Fruit fly (Drosophila melanogaster) whole organism, embryonic: Measurements from ENCODE around the gene Dmtn.

Experiments
- Antp ChIP-seq: fragments of 200-800 bp; sonication (Bioruptor generic); optimal IDR thresholded peaks from 3 replicates; lab custom pipeline; 2016; ENCODE audit warnings: missing biosample characterization, missing genetic modification characterization
- Asciz ChIP-seq: fragments of 200-800 bp; sonication (Bioruptor generic); optimal IDR thresholded peaks from 2 replicates; lab custom pipeline; 2017; ENCODE audit warnings: missing biosample characterization, mild to moderate bottlenecking, missing genetic modification characterization, missing genetic modification reagents
- BEAF-32 ChIP-seq: fragments of 200-800 bp; sonication (Bioruptor generic); optimal IDR thresholded peaks from 3 replicates; lab custom pipeline; 2017; ENCODE audit warnings: missing biosample characterization, missing genetic modification characterization, mild to moderate bottlenecking, moderate library complexity, missing genetic modification reagents
- CG1024 ChIP-seq: fragments of 200-800 bp; sonication (Bioruptor generic); IDR thresholded peaks from 2 replicates; pipeline ENCODE4 v1.3.6; 2022; ENCODE audit warnings: missing biosample characterization, missing genetic modification characterization
- CG11085 ChIP-seq: fragments of 200-800 bp; sonication (Bioruptor generic); IDR thresholded peaks from 2 replicates; pipeline ENCODE4 v1.3.6; 2022; ENCODE audit warnings: missing biosample characterization, missing genetic modification characterization
- CG11398 ChIP-seq: fragments of 200-800 bp; sonication (Bioruptor generic); optimal IDR thresholded peaks from 2 replicates; lab custom pipeline; 2016; ENCODE audit warnings: missing biosample characterization, missing genetic modification characterization
- CG11456 ChIP-seq: fragments of 200-800 bp; sonication (Bioruptor generic); IDR thresholded peaks from 3 replicates; pipeline ENCODE4 v1.3.6; 2022; ENCODE audit warnings: missing biosample characterization, missing genetic modification characterization
- CG12155 ChIP-seq: fragments of 200-800 bp; sonication (Bioruptor generic); optimal IDR thresholded peaks from 3 replicates; lab custom pipeline; 2016; ENCODE audit warnings: missing biosample characterization, missing genetic modification characterization
- CG13424 ChIP-seq: fragments of 200-800 bp; sonication (Bioruptor generic); optimal IDR thresholded peaks from 2 replicates; lab custom pipeline; 2019; ENCODE audit warnings: missing biosample characterization, mild to moderate bottlenecking, missing genetic modification characterization, moderate library complexity
- CG13624 ChIP-seq: fragments of 200-800 bp; sonication (Bioruptor generic); optimal IDR thresholded peaks from 2 replicates; lab custom pipeline; 2016; ENCODE audit warnings: missing biosample characterization, missing genetic modification characterization
- CG14050 ChIP-seq: fragments of 200-800 bp; sonication (Bioruptor generic); IDR thresholded peaks from 3 replicates; pipeline ENCODE4 v1.3.6; 2022; ENCODE audit warnings: missing biosample characterization, missing genetic modification characterization
- CG18262 ChIP-seq: fragments of 200-800 bp; optimal IDR thresholded peaks from 3 replicates; lab custom pipeline; 2019; ENCODE audit warnings: missing biosample characterization, mild to moderate bottlenecking, missing genetic modification characterization, moderate library complexity
- CG30403 ChIP-seq: fragments of 200-800 bp; sonication (Bioruptor generic); optimal IDR thresholded peaks from 3 replicates; lab custom pipeline; 2016; ENCODE audit warnings: missing biosample characterization, missing genetic modification characterization
- CG3065 ChIP-seq: fragments of 200-800 bp; sonication (Bioruptor generic); optimal IDR thresholded peaks from 2 replicates; lab custom pipeline; 2016; ENCODE audit warnings: missing biosample characterization, missing genetic modification characterization
- CG3726 ChIP-seq: fragments of 200-800 bp; sonication (Bioruptor generic); IDR thresholded peaks from 3 replicates; pipeline ENCODE4, ENCODE4 v1.3.6; 2022; ENCODE audit warnings: missing biosample characterization, missing genetic modification characterization
- CG3847 ChIP-seq: fragments of 200-800 bp; sonication (Bioruptor generic); IDR thresholded peaks from 2 replicates; pipeline ENCODE4 v1.3.6; 2022; ENCODE audit warnings: missing biosample characterization, missing genetic modification characterization
- CG6689 ChIP-seq: fragments of 200-800 bp; sonication (Bioruptor generic); IDR thresholded peaks from 2 replicates; pipeline ENCODE4 v1.3.6; 2022; ENCODE audit warnings: missing biosample characterization, missing genetic modification characterization
- CG6854 ChIP-seq: fragments of 200-800 bp; sonication (Bioruptor generic); optimal IDR thresholded peaks from 3 replicates; lab custom pipeline; 2017; ENCODE audit warnings: missing biosample characterization, mild to moderate bottlenecking, missing genetic modification characterization
- CG7839 ChIP-seq: fragments of 200-800 bp; sonication (Bioruptor generic); optimal IDR thresholded peaks from 3 replicates; lab custom pipeline; 2018; ENCODE audit warnings: missing biosample characterization, mild to moderate bottlenecking, missing genetic modification characterization, moderate library complexity
- CG7963 ChIP-seq: fragments of 200-800 bp; sonication (Bioruptor generic); IDR thresholded peaks from 3 replicates; pipeline ENCODE4 v1.3.6; 2022; ENCODE audit warnings: missing biosample characterization, missing genetic modification characterization; ENCODE audit not compliant: partially characterized antibody
- CG7987 ChIP-seq: fragments of 200-800 bp; sonication (Bioruptor generic); optimal IDR thresholded peaks from 2 replicates; lab custom pipeline; 2018; ENCODE audit warnings: missing biosample characterization, mild to moderate bottlenecking, missing genetic modification characterization, moderate library complexity
- CG8290 ChIP-seq, 3 experiments: fragments of 200-800 bp; sonication (Bioruptor generic); optimal IDR thresholded peaks; 2 replicates each; lab custom pipeline; 2016 to 2019; ENCODE audit warnings: missing biosample characterization in 3 of 3, missing genetic modification characterization in 3 of 3, mild to moderate bottlenecking in 2 of 3, moderate library complexity in 1 of 3
- Dip3 ChIP-seq: fragments of 200-800 bp; sonication (Bioruptor generic); optimal IDR thresholded peaks from 3 replicates; lab custom pipeline; 2016; ENCODE audit warnings: missing biosample characterization, missing genetic modification characterization
- Doc3 ChIP-seq: fragments of 200-800 bp; sonication (Bioruptor generic); IDR thresholded peaks from 3 replicates; pipeline ENCODE4 v1.3.6; 2022; ENCODE audit warnings: missing biosample characterization, missing genetic modification characterization; ENCODE audit not compliant: partially characterized antibody
- Elba2 ChIP-seq: fragments of 200-800 bp; sonication (Bioruptor generic); optimal IDR thresholded peaks from 3 replicates; lab custom pipeline; 2016; ENCODE audit warnings: missing biosample characterization, missing genetic modification characterization
- GATAe ChIP-seq: fragments of 200-800 bp; sonication (Bioruptor generic); conservative IDR thresholded peaks from 2 replicates; pipeline ENCODE4 v1.3.6; 2022; ENCODE audit warnings: missing biosample characterization, missing genetic modification characterization
- Kr ChIP-seq: fragments of 200-800 bp; sonication (Bioruptor generic); optimal IDR thresholded peaks from 2 replicates; lab custom pipeline; 2017; ENCODE audit warnings: missing biosample characterization, mild to moderate bottlenecking, missing genetic modification characterization
- MTF-1 ChIP-seq: fragments of 200-800 bp; sonication (Bioruptor generic); optimal IDR thresholded peaks from 2 replicates; lab custom pipeline; 2018; ENCODE audit warnings: missing biosample characterization, mild to moderate bottlenecking, missing genetic modification characterization, borderline replicate concordance
- Mad ChIP-seq: fragments of 200-800 bp; sonication (Bioruptor generic); optimal IDR thresholded peaks from 2 replicates; lab custom pipeline; 2016; ENCODE audit warnings: missing biosample characterization, missing genetic modification characterization
- Side ChIP-seq: fragments of 200-800 bp; sonication (Bioruptor generic); optimal IDR thresholded peaks from 2 replicates; lab custom pipeline; 2016; ENCODE audit warnings: missing biosample characterization, missing genetic modification characterization
- YL-1 ChIP-seq: fragments of 200-800 bp; sonication (Bioruptor generic); optimal IDR thresholded peaks from 3 replicates; lab custom pipeline; 2017; ENCODE audit warnings: missing biosample characterization, mild to moderate bottlenecking, missing genetic modification characterization
- ash1 ChIP-seq: fragments of 200-800 bp; sonication (Bioruptor generic); optimal IDR thresholded peaks from 2 replicates; lab custom pipeline; 2018; ENCODE audit warnings: missing biosample characterization, mild to moderate bottlenecking, missing genetic modification characterization
- bab2 ChIP-seq: fragments of 200-800 bp; sonication (Bioruptor generic); optimal IDR thresholded peaks from 2 replicates; lab custom pipeline; 2016; ENCODE audit warnings: missing biosample characterization, missing genetic modification characterization
- corto ChIP-seq: fragments of 200-800 bp; sonication (Bioruptor generic); optimal IDR thresholded peaks from 2 replicates; lab custom pipeline; 2016; ENCODE audit warnings: missing biosample characterization, mild to moderate bottlenecking, missing genetic modification characterization, moderate library complexity
- croc ChIP-seq: fragments of 200-800 bp; sonication (Bioruptor generic); conservative IDR thresholded peaks from 3 replicates; pipeline ENCODE4 v1.3.6; 2022; ENCODE audit warnings: missing biosample characterization, missing genetic modification characterization
- dm ChIP-seq: fragments of 200-800 bp; sonication (Bioruptor generic); optimal IDR thresholded peaks from 3 replicates; lab custom pipeline; 2016; ENCODE audit warnings: missing biosample characterization, missing genetic modification characterization
- jigr1 ChIP-seq: fragments of 200-800 bp; sonication (Bioruptor generic); IDR thresholded peaks from 3 replicates; pipeline ENCODE4 v1.3.6; 2022; ENCODE audit warnings: missing biosample characterization, missing genetic modification characterization
- jumu ChIP-seq: fragments of 200-800 bp; sonication (Bioruptor generic); optimal IDR thresholded peaks from 3 replicates; lab custom pipeline; 2016; ENCODE audit warnings: missing biosample characterization, missing genetic modification characterization
- knrl ChIP-seq: fragments of 200-800 bp; sonication (Bioruptor generic); IDR thresholded peaks from 3 replicates; pipeline ENCODE4 v1.3.6; 2022; ENCODE audit warnings: missing biosample characterization, missing genetic modification characterization; ENCODE audit not compliant: partially characterized antibody
- lab ChIP-seq: fragments of 200-800 bp; sonication (Bioruptor generic); optimal IDR thresholded peaks from 3 replicates; lab custom pipeline; 2017; ENCODE audit warnings: missing biosample characterization, missing genetic modification characterization, mild to moderate bottlenecking, moderate library complexity, missing genetic modification reagents
- otp ChIP-seq: fragments of 200-800 bp; sonication (Bioruptor generic); IDR thresholded peaks from 3 replicates; pipeline ENCODE4, ENCODE4 v1.3.6; 2022; ENCODE audit warnings: missing biosample characterization, missing genetic modification characterization
- pan ChIP-seq, 4 experiments: fragments of >200 bp in 3 of 4; fragments of 200-800 bp in 1 of 4; sonication (Bioruptor generic) in 1 of 4; optimal IDR thresholded peaks in 3 of 4; IDR thresholded peaks in 1 of 4; 2 replicates each; pipeline versions ENCODE4 v1.3.6 to Lab custom; 2017 to 2022; ENCODE audit warnings: missing biosample characterization in 2 of 4, missing genetic modification characterization in 2 of 4, mixed read lengths in 1 of 4
- pho ChIP-seq: fragments of 200-800 bp; sonication (Bioruptor generic); optimal IDR thresholded peaks from 2 replicates; lab custom pipeline; 2016; ENCODE audit warnings: missing biosample characterization, missing genetic modification characterization
- toy ChIP-seq: fragments of 200-800 bp; sonication (Bioruptor generic); IDR thresholded peaks from 2 replicates; pipeline ENCODE4 v1.3.6; 2022; ENCODE audit warnings: missing biosample characterization, missing genetic modification characterization
- tup ChIP-seq: fragments of 200-800 bp; sonication (Bioruptor generic); optimal IDR thresholded peaks from 2 replicates; lab custom pipeline; 2016; ENCODE audit warnings: missing biosample characterization, mild to moderate bottlenecking, missing genetic modification characterization, moderate library complexity
- twi ChIP-seq: fragments of 200-800 bp; optimal IDR thresholded peaks from 2 replicates; lab custom pipeline; 2019; ENCODE audit warnings: missing biosample characterization, mild to moderate bottlenecking, missing genetic modification characterization, moderate library complexity
- zfh2 ChIP-seq: fragments of 200-800 bp; sonication (Bioruptor generic); optimal IDR thresholded peaks from 2 replicates; lab custom pipeline; 2016; ENCODE audit warnings: missing biosample characterization, missing genetic modification characterization

Dmtn gene

dm6 chr3R:6410412-6411225, 4.9 kb upstream of the Dmtn start (continued):
- peak; percentile 95 for TF ChIP-seq CG30403 (GFP tag; lab: Kevin White, UChicago)
- no peak for TF ChIP-seq ash1 (GFP tag; lab: Kevin White, UChicago)
- TF ChIP-seq Mad (GFP tag; lab: Kevin White, UChicago) = peak; percentile 70
- TF ChIP-seq jigr1 = peak; percentile 61; the same call in 1 of the 3 replicates
- no peak for TF ChIP-seq BEAF-32
- no peak for TF ChIP-seq corto (GFP tag; lab: Kevin White, UChicago)
- TF ChIP-seq zfh2 (GFP tag; lab: Kevin White, UChicago) = peak; percentile 82
- peak; percentile 77 for TF ChIP-seq bab2 (GFP tag; lab: Kevin White, UChicago)
- peak; percentile 83 for TF ChIP-seq CG12155
- peak; percentile 74 for TF ChIP-seq Side
- TF ChIP-seq lab (GFP tag; lab: Kevin White, UChicago) = peak; percentile 88
- TF ChIP-seq CG13624 (GFP tag; lab: Kevin White, UChicago) = peak; percentile 87
- 0 out of 2 replicates have a peak, but pooled peaks have one; percentile 36 for TF ChIP-seq CG11085 (GFP tag; lab: Robert Waterston, UW)
- peak; percentile 79 for TF ChIP-seq twi (tag; lab: Kevin White, UChicago)
- TF ChIP-seq CG6854 (GFP tag; lab: Kevin White, UChicago) = peak; percentile 87
- no peak for TF ChIP-seq toy (GFP tag; lab: Robert Waterston, UW)
- peak; percentile 83 for TF ChIP-seq Asciz (GFP tag; lab: Kevin White, UChicago)
- no peak for TF ChIP-seq knrl
- TF ChIP-seq otp (GFP tag; lab: Robert Waterston, UW) = 0 out of 3 replicates have a peak, but pooled peaks have one; percentile 4
- TF ChIP-seq YL-1 (GFP tag; lab: Kevin White, UChicago) = peak; percentile 56
- TF ChIP-seq CG11456 (GFP tag; lab: Robert Waterston, UW) = 0 out of 3 replicates have a peak, but pooled peaks have one; percentile 66
- TF ChIP-seq CG11398 = peak; percentile 78
- peak; percentile 94 for TF ChIP-seq CG7839 (tag; lab: Kevin White, UChicago)
- peak; percentile 96 for TF ChIP-seq CG18262 (tag; lab: Kevin White, UChicago)
- TF ChIP-seq CG13424 (tag; lab: Kevin White, UChicago) = peak; percentile 92
- TF ChIP-seq jumu = peak; percentile 68
- no peak for TF ChIP-seq tup (GFP tag; lab: Kevin White, UChicago)
- TF ChIP-seq dm (GFP tag; lab: Kevin White, UChicago) = peak; percentile 57
- TF ChIP-seq CG6689 (GFP tag; lab: Robert Waterston, UW) = peak; percentile 78
- TF ChIP-seq CG14050 (GFP tag; lab: Robert Waterston, UW) = peak; percentile 46; the same call in 1 of the 3 replicates
- peak; percentile 53 for TF ChIP-seq CG8290 (GFP tag; optimal IDR thresholded peaks at IDR 0.05; lab: Kevin White, UChicago)
- TF ChIP-seq CG8290 (tag; optimal IDR thresholded peaks at IDR 0.05; lab: Kevin White, UChicago) = peak in 1 of 2 experiments; percentile 81
- 0 out of 2 replicates have a peak, but pooled peaks have one; percentile 52 for TF ChIP-seq GATAe (GFP tag; lab: Robert Waterston, UW)
- peak; percentile 84 for TF ChIP-seq Antp (GFP tag; lab: Kevin White, UChicago)
- no peak for TF ChIP-seq pan (optimal IDR thresholded peaks at IDR 0.05; lab: Kevin White, UChicago)
- TF ChIP-seq pan (GFP tag; optimal IDR thresholded peaks at IDR 0.05 in 1 of 2, IDR thresholded peaks at IDR 0.05 in 1 of 2) = peak in 1 of 2 experiments; percentile 79
- TF ChIP-seq CG7987 (GFP tag; lab: Kevin White, UChicago) = peak; percentile 51
- peak; percentile 78 for TF ChIP-seq Dip3
- TF ChIP-seq MTF-1 (GFP tag; lab: Kevin White, UChicago) = no peak
- 0 out of 3 replicates have a peak, but pooled peaks have one; percentile 74 for TF ChIP-seq CG3726 (GFP tag; lab: Robert Waterston, UW)
- peak; percentile 89 for TF ChIP-seq pho
- TF ChIP-seq CG1024 (GFP tag; lab: Robert Waterston, UW) = 0 out of 2 replicates have a peak, but pooled peaks have one; percentile 13
- TF ChIP-seq CG3065 (GFP tag; lab: Kevin White, UChicago) = peak; percentile 61
- TF ChIP-seq CG7963 (GFP tag; lab: Robert Waterston, UW) = no peak
- no peak for TF ChIP-seq Doc3 (GFP tag; lab: Robert Waterston, UW)
- TF ChIP-seq Elba2 (GFP tag; lab: Kevin White, UChicago) = no peak
- peak; percentile 23 for TF ChIP-seq Kr
- TF ChIP-seq CG3847 = peak; percentile 57
- peak; percentile 64 for TF ChIP-seq croc (GFP tag; lab: Robert Waterston, UW)
